Worm (Caenorhabditis elegans): Measurements from ENCODE around the gene T04C9.2.

Gene T04C9.2

ce11 chrIII:5991142-5991930, at the start of gene T04C9.2:
Gene T04C9.2, plus strand, starts transcription at chrIII:5991880.
- TF ChIP-seq tbx-11 (GFP tag; IDR thresholded peaks at IDR 0.05) (no peak), ets-7 (tag; optimal IDR thresholded peaks at IDR 0.05) (no peak), pes-1 (GFP tag; IDR thresholded peaks at IDR 0.05) (no peak), ceh-36 (tag; optimal IDR thresholded peaks at IDR 0.05) (no peak)

- TF ChIP-seq ceh-13 (GFP tag; optimal IDR thresholded peaks at IDR 0.05) (no peak), tbx-37 (GFP tag; conservative IDR thresholded peaks at IDR 0.05) (no peak), scrt-1 (GFP tag; IDR thresholded peaks at IDR 0.05) (no peak), sea-1 (GFP tag; conservative IDR thresholded peaks at IDR 0.05) (no peak), flt-1 (GFP tag; IDR thresholded peaks at IDR 0.05) (no peak), pes-1 (GFP tag; IDR thresholded peaks at IDR 0.05) (no peak), hmg-4 (GFP tag; optimal IDR thresholded peaks at IDR 0.05) (no peak), hnd-1 (tag; optimal IDR thresholded peaks at IDR 0.05) (no peak), tra-4 (tag; optimal IDR thresholded peaks at IDR 0.05) (no peak), ama-1 (optimal IDR thresholded peaks at IDR 0.05) (no peak), aly-1 (tag; optimal IDR thresholded peaks at IDR 0.05) (no peak), F13C5.2 (tag; optimal IDR thresholded peaks at IDR 0.05) (no peak), ets-7 (tag; optimal IDR thresholded peaks at IDR 0.05) (no peak), tbx-11 (GFP tag; IDR thresholded peaks at IDR 0.05) (no peak), ceh-36 (tag; optimal IDR thresholded peaks at IDR 0.05) (no peak)
Measured at ce11 chrIII:5942104-5942503, 49.6 kb upstream of the T04C9.2 start.

- TF ChIP-seq hmbx-1 (tag; optimal IDR thresholded peaks at IDR 0.05): no peak
- TF ChIP-seq hmg-4 (GFP tag; optimal IDR thresholded peaks at IDR 0.05): peak; percentile 12
- TF ChIP-seq flt-1 (GFP tag; IDR thresholded peaks at IDR 0.05): peak; percentile 20; the same call in 1 of the 2 replicates
- peak; percentile 18; the same call in 1 of the 2 replicates for TF ChIP-seq sea-1 (GFP tag; conservative IDR thresholded peaks at IDR 0.05)
Measured at ce11 chrIII:5943368-5944180, 48.1 kb upstream of the T04C9.2 start.

ce11 chrIII:5945865-5946264, 45.8 kb upstream of the T04C9.2 start, which contains the start of gene F25B5.5:
Gene F25B5.5, minus strand, starts transcription at chrIII:5946124.
- TF ChIP-seq sea-1 (GFP tag; conservative IDR thresholded peaks at IDR 0.05): no peak
- no peak for TF ChIP-seq ets-7 (tag; optimal IDR thresholded peaks at IDR 0.05)
- no peak for TF ChIP-seq tbx-37 (GFP tag; conservative IDR thresholded peaks at IDR 0.05)
- no peak for TF ChIP-seq tbx-11 (GFP tag; IDR thresholded peaks at IDR 0.05)
- no peak for TF ChIP-seq scrt-1 (GFP tag; IDR thresholded peaks at IDR 0.05)
- no peak for TF ChIP-seq ama-1 (optimal IDR thresholded peaks at IDR 0.05)
- TF ChIP-seq pes-1 (GFP tag; IDR thresholded peaks at IDR 0.05): no peak
- no peak for TF ChIP-seq aly-1 (tag; optimal IDR thresholded peaks at IDR 0.05)
- no peak for TF ChIP-seq tra-4 (tag; optimal IDR thresholded peaks at IDR 0.05)

- TF ChIP-seq aly-1 (tag; optimal IDR thresholded peaks at IDR 0.05): no peak
- no peak for TF ChIP-seq F13C5.2 (tag; optimal IDR thresholded peaks at IDR 0.05)
- no peak for TF ChIP-seq ama-1 (optimal IDR thresholded peaks at IDR 0.05)
- TF ChIP-seq ceh-13 (GFP tag; optimal IDR thresholded peaks at IDR 0.05): no peak
- no peak for TF ChIP-seq tra-4 (tag; optimal IDR thresholded peaks at IDR 0.05)
- no peak for TF ChIP-seq B0310.2 (tag; optimal IDR thresholded peaks at IDR 0.05)
- TF ChIP-seq tbx-37 (GFP tag; conservative IDR thresholded peaks at IDR 0.05): no peak
- TF ChIP-seq scrt-1 (GFP tag; IDR thresholded peaks at IDR 0.05): no peak
- TF ChIP-seq hmg-4 (GFP tag; optimal IDR thresholded peaks at IDR 0.05): no peak
- no peak for TF ChIP-seq ceh-36 (tag; optimal IDR thresholded peaks at IDR 0.05)
- no peak for TF ChIP-seq tbx-11 (GFP tag; IDR thresholded peaks at IDR 0.05)
- no peak for TF ChIP-seq hmbx-1 (tag; optimal IDR thresholded peaks at IDR 0.05)
- no peak for TF ChIP-seq hnd-1 (tag; optimal IDR thresholded peaks at IDR 0.05)
Measured at ce11 chrIII:5948162-5948933, 43.3 kb upstream of the T04C9.2 start, which contains the start of the genes F25B5.6 and F25B5.3. Gene F25B5.6, minus strand, starts transcription at chrIII:5948733. Gene F25B5.3, plus strand, starts transcription at chrIII:5948883.

ce11 chrIII:5948986-5949385, 42.7 kb upstream of the T04C9.2 start:
- TF ChIP-seq tra-4 (tag; optimal IDR thresholded peaks at IDR 0.05) (no peak), scrt-1 (GFP tag; IDR thresholded peaks at IDR 0.05) (no peak), F13C5.2 (tag; optimal IDR thresholded peaks at IDR 0.05) (no peak), hmbx-1 (tag; optimal IDR thresholded peaks at IDR 0.05) (no peak), ceh-36 (tag; optimal IDR thresholded peaks at IDR 0.05) (no peak), B0310.2 (tag; optimal IDR thresholded peaks at IDR 0.05) (no peak), sea-1 (GFP tag; conservative IDR thresholded peaks at IDR 0.05) (no peak), hmg-4 (GFP tag; optimal IDR thresholded peaks at IDR 0.05) (no peak), pes-1 (GFP tag; IDR thresholded peaks at IDR 0.05) (no peak), aly-1 (tag; optimal IDR thresholded peaks at IDR 0.05) (no peak), ama-1 (optimal IDR thresholded peaks at IDR 0.05) (no peak), tbx-11 (GFP tag; IDR thresholded peaks at IDR 0.05) (no peak), ets-7 (tag; optimal IDR thresholded peaks at IDR 0.05) (no peak)

ce11 chrIII:5949817-5950216, 41.9 kb upstream of the T04C9.2 start:
- TF ChIP-seq ceh-36 (tag; optimal IDR thresholded peaks at IDR 0.05): no peak
- no peak for TF ChIP-seq ets-7 (tag; optimal IDR thresholded peaks at IDR 0.05)
- no peak for TF ChIP-seq tra-4 (tag; optimal IDR thresholded peaks at IDR 0.05)
- no peak for TF ChIP-seq ama-1 (optimal IDR thresholded peaks at IDR 0.05)
- no peak for TF ChIP-seq sea-1 (GFP tag; conservative IDR thresholded peaks at IDR 0.05)
- no peak for TF ChIP-seq tbx-11 (GFP tag; IDR thresholded peaks at IDR 0.05)
- no peak for TF ChIP-seq hmg-4 (GFP tag; optimal IDR thresholded peaks at IDR 0.05)
- no peak for TF ChIP-seq tbx-37 (GFP tag; conservative IDR thresholded peaks at IDR 0.05)
- TF ChIP-seq F13C5.2 (tag; optimal IDR thresholded peaks at IDR 0.05): no peak
- TF ChIP-seq aly-1 (tag; optimal IDR thresholded peaks at IDR 0.05): no peak
- no peak for TF ChIP-seq flt-1 (GFP tag; IDR thresholded peaks at IDR 0.05)
- no peak for TF ChIP-seq ceh-13 (GFP tag; optimal IDR thresholded peaks at IDR 0.05)
- no peak for TF ChIP-seq hnd-1 (tag; optimal IDR thresholded peaks at IDR 0.05)
- no peak for TF ChIP-seq scrt-1 (GFP tag; IDR thresholded peaks at IDR 0.05)
- no peak for TF ChIP-seq hmbx-1 (tag; optimal IDR thresholded peaks at IDR 0.05)
- TF ChIP-seq pes-1 (GFP tag; IDR thresholded peaks at IDR 0.05): no peak
- no peak for TF ChIP-seq B0310.2 (tag; optimal IDR thresholded peaks at IDR 0.05)
